Fruit fly (Drosophila melanogaster) whole organism, embryonic: ENCODE data around the gene heix.
A peak's percentile ranks its signal among the peaks of the same experiment; 100 is the strongest.

Source experiments
- Adf1 ChIP-seq: fragments of 200-800 bp; sonication (Bioruptor generic); IDR thresholded peaks from 2 replicates; pipeline ENCODE4 v1.3.6; 2022; ENCODE audit warnings: missing biosample characterization, missing genetic modification characterization
- Atf-2 ChIP-seq: fragments of 200-800 bp; sonication (Bioruptor generic); optimal IDR thresholded peaks from 2 replicates; lab custom pipeline; 2016; ENCODE audit warnings: missing biosample characterization, missing genetic modification characterization
- CG10543 ChIP-seq: fragments of 200-800 bp; sonication (Bioruptor generic); optimal IDR thresholded peaks from 3 replicates; lab custom pipeline; 2017; ENCODE audit warnings: missing biosample characterization, mild to moderate bottlenecking, missing genetic modification characterization, moderate library complexity
- CG12299 ChIP-seq: fragments of 200-800 bp; sonication (Bioruptor generic); optimal IDR thresholded peaks from 2 replicates; lab custom pipeline; 2018; ENCODE audit warnings: missing biosample characterization, mild to moderate bottlenecking, missing genetic modification characterization
- CG12769 ChIP-seq: fragments of 200-800 bp; sonication (Bioruptor generic); optimal IDR thresholded peaks from 2 replicates; lab custom pipeline; 2019; ENCODE audit warnings: missing biosample characterization, mild to moderate bottlenecking, missing genetic modification characterization, moderate library complexity
- CG14050 ChIP-seq: fragments of 200-800 bp; sonication (Bioruptor generic); IDR thresholded peaks from 3 replicates; pipeline ENCODE4 v1.3.6; 2022; ENCODE audit warnings: missing biosample characterization, missing genetic modification characterization
- CG15011 ChIP-seq: fragments of 200-800 bp; sonication (Bioruptor generic); optimal IDR thresholded peaks from 3 replicates; lab custom pipeline; 2018; ENCODE audit warnings: missing biosample characterization, mild to moderate bottlenecking, missing genetic modification characterization
- CG15601 ChIP-seq: fragments of 200-800 bp; sonication (Bioruptor generic); optimal IDR thresholded peaks from 3 replicates; lab custom pipeline; 2019; ENCODE audit warnings: missing biosample characterization, mild to moderate bottlenecking, missing genetic modification characterization, moderate library complexity
- CG1602 ChIP-seq: fragments of 200-800 bp; sonication (Bioruptor generic); optimal IDR thresholded peaks from 3 replicates; lab custom pipeline; 2016; ENCODE audit warnings: missing biosample characterization, missing genetic modification characterization
- CG17186 ChIP-seq: fragments of 200-800 bp; sonication (Bioruptor generic); optimal IDR thresholded peaks from 3 replicates; lab custom pipeline; 2017; ENCODE audit warnings: missing biosample characterization, missing genetic modification reagents, missing genetic modification characterization
- CG17612 ChIP-seq: fragments of 200-800 bp; sonication (Bioruptor generic); IDR thresholded peaks from 2 replicates; pipeline ENCODE4 v1.3.6; 2022; ENCODE audit warnings: missing biosample characterization, missing genetic modification characterization
- CG1832 ChIP-seq: fragments of 200-800 bp; sonication (Bioruptor generic); optimal IDR thresholded peaks from 2 replicates; lab custom pipeline; 2017; ENCODE audit warnings: missing biosample characterization, mild to moderate bottlenecking, missing genetic modification characterization, inconsistent platforms
- CG2889 ChIP-seq: fragments of 200-800 bp; sonication (Bioruptor generic); IDR thresholded peaks from 3 replicates; pipeline ENCODE4 v1.3.6; 2022; ENCODE audit warnings: missing biosample characterization, missing genetic modification characterization
- CG3065 ChIP-seq: fragments of 200-800 bp; sonication (Bioruptor generic); optimal IDR thresholded peaks from 2 replicates; lab custom pipeline; 2016; ENCODE audit warnings: missing biosample characterization, missing genetic modification characterization
- CG3163 ChIP-seq: fragments of 200-800 bp; sonication (Bioruptor generic); optimal IDR thresholded peaks from 3 replicates; lab custom pipeline; 2016; ENCODE audit warnings: missing biosample characterization, missing genetic modification characterization
- CG33213 ChIP-seq: fragments of 200-800 bp; sonication (Bioruptor generic); optimal IDR thresholded peaks from 3 replicates; lab custom pipeline; 2016; ENCODE audit warnings: missing biosample characterization, missing genetic modification characterization
- CG33557 ChIP-seq: fragments of 200-800 bp; sonication (Bioruptor generic); optimal IDR thresholded peaks from 2 replicates; lab custom pipeline; 2019; ENCODE audit warnings: missing biosample characterization, mild to moderate bottlenecking, missing genetic modification characterization, moderate library complexity
- CG3407 ChIP-seq: fragments of 200-800 bp; sonication (Bioruptor generic); optimal IDR thresholded peaks from 2 replicates; lab custom pipeline; 2018; ENCODE audit warnings: missing biosample characterization, mild to moderate bottlenecking, missing genetic modification characterization
- CG5180 ChIP-seq: fragments of 200-800 bp; sonication (Bioruptor generic); optimal IDR thresholded peaks from 3 replicates; lab custom pipeline; 2017; ENCODE audit warnings: missing biosample characterization, missing genetic modification characterization, mild to moderate bottlenecking, moderate library complexity, missing genetic modification reagents
- CG6683 ChIP-seq: fragments of 200-800 bp; sonication (Bioruptor generic); optimal IDR thresholded peaks from 2 replicates; lab custom pipeline; 2017; ENCODE audit warnings: missing biosample characterization, mild to moderate bottlenecking, missing genetic modification characterization, missing genetic modification reagents
- CG7839 ChIP-seq: fragments of 200-800 bp; sonication (Bioruptor generic); optimal IDR thresholded peaks from 3 replicates; lab custom pipeline; 2018; ENCODE audit warnings: missing biosample characterization, mild to moderate bottlenecking, missing genetic modification characterization, moderate library complexity
- CG9797 ChIP-seq: fragments of 200-800 bp; sonication (Bioruptor generic); optimal IDR thresholded peaks from 3 replicates; lab custom pipeline; 2018; ENCODE audit warnings: missing biosample characterization, mild to moderate bottlenecking, missing genetic modification characterization
- Deaf1 ChIP-seq: fragments of 200-800 bp; optimal IDR thresholded peaks from 3 replicates; lab custom pipeline; 2019; ENCODE audit warnings: missing biosample characterization, mild to moderate bottlenecking, missing genetic modification characterization, moderate library complexity
- E2f1 ChIP-seq: fragments of 200-800 bp; sonication (Bioruptor generic); IDR thresholded peaks from 2 replicates; pipeline ENCODE4 v1.3.6; 2022; ENCODE audit warnings: missing biosample characterization, missing genetic modification characterization
- H2.0 ChIP-seq: fragments of 200-800 bp; sonication (Bioruptor generic); IDR thresholded peaks from 2 replicates; pipeline ENCODE4 v1.3.6; 2022; ENCODE audit warnings: missing biosample characterization, missing genetic modification characterization
- Hr78 ChIP-seq, 2 experiments: fragments of 200-800 bp in 1 of 2; fragments of >200 bp in 1 of 2; sonication (Bioruptor generic) in 1 of 2; optimal IDR thresholded peaks; 2 replicates each; lab custom pipeline; 2017 to 2019; ENCODE audit warnings: missing biosample characterization in 2 of 2, missing genetic modification characterization in 2 of 2, mild to moderate bottlenecking in 1 of 2, moderate library complexity in 1 of 2
- Hsf ChIP-seq: fragments of 200-800 bp; sonication (Bioruptor generic); optimal IDR thresholded peaks from 3 replicates; lab custom pipeline; 2016; ENCODE audit warnings: missing biosample characterization, missing genetic modification characterization
- NK7.1 ChIP-seq: fragments of 200-800 bp; sonication (Bioruptor generic); optimal IDR thresholded peaks from 3 replicates; lab custom pipeline; 2016; ENCODE audit warnings: missing biosample characterization, missing genetic modification characterization
- Sry-β ChIP-seq: fragments of 200-800 bp; sonication (Bioruptor generic); optimal IDR thresholded peaks from 2 replicates; lab custom pipeline; 2018; ENCODE audit warnings: missing biosample characterization, mild to moderate bottlenecking, missing genetic modification characterization, moderate library complexity
- Xbp1 ChIP-seq: fragments of 200-800 bp; sonication (Bioruptor generic); optimal IDR thresholded peaks from 3 replicates; lab custom pipeline; 2016; ENCODE audit warnings: missing biosample characterization, mild to moderate bottlenecking, missing genetic modification characterization
- br ChIP-seq: fragments of >200 bp; optimal IDR thresholded peaks from 2 replicates; lab custom pipeline; 2017
- chn ChIP-seq: fragments of 200-800 bp; sonication (Bioruptor generic); optimal IDR thresholded peaks from 2 replicates; lab custom pipeline; 2016; ENCODE audit warnings: missing biosample characterization, missing genetic modification characterization
- croc ChIP-seq: fragments of 200-800 bp; sonication (Bioruptor generic); conservative IDR thresholded peaks from 3 replicates; pipeline ENCODE4 v1.3.6; 2022; ENCODE audit warnings: missing biosample characterization, missing genetic modification characterization
- cwo ChIP-seq: fragments of 200-800 bp; sonication (Bioruptor generic); optimal IDR thresholded peaks from 3 replicates; lab custom pipeline; 2017; ENCODE audit warnings: missing biosample characterization, missing genetic modification characterization, mild to moderate bottlenecking, moderate library complexity, missing genetic modification reagents
- dan ChIP-seq: fragments of 200-800 bp; sonication (Bioruptor generic); IDR thresholded peaks from 2 replicates; pipeline ENCODE4 v1.3.6; 2022; ENCODE audit warnings: missing biosample characterization, missing genetic modification characterization
- eyg ChIP-seq: fragments of 200-800 bp; sonication (Bioruptor generic); optimal IDR thresholded peaks from 3 replicates; lab custom pipeline; 2016; ENCODE audit warnings: missing biosample characterization, missing genetic modification characterization
- gce ChIP-seq: fragments of 200-800 bp; sonication (Bioruptor generic); IDR thresholded peaks from 3 replicates; pipeline ENCODE4 v1.3.6; 2022; ENCODE audit warnings: missing biosample characterization, missing genetic modification characterization
- gfzf ChIP-seq: fragments of 200-800 bp; sonication (Bioruptor generic); optimal IDR thresholded peaks from 2 replicates; lab custom pipeline; 2016; ENCODE audit warnings: missing biosample characterization, mild to moderate bottlenecking, missing genetic modification characterization, moderate library complexity
- gt ChIP-seq: fragments of 200-800 bp; sonication (Bioruptor generic); IDR thresholded peaks from 2 replicates; pipeline ENCODE4 v1.3.6; 2022; ENCODE audit warnings: missing biosample characterization, missing genetic modification characterization
- lab ChIP-seq: fragments of 200-800 bp; sonication (Bioruptor generic); optimal IDR thresholded peaks from 3 replicates; lab custom pipeline; 2017; ENCODE audit warnings: missing biosample characterization, missing genetic modification characterization, mild to moderate bottlenecking, moderate library complexity, missing genetic modification reagents
- lola ChIP-seq, 3 experiments: fragments of >200 bp in 2 of 3; fragments of 200-800 bp in 1 of 3; sonication (Bioruptor generic) in 1 of 3; optimal IDR thresholded peaks; 2 replicates each; lab custom pipeline; 2017 to 2019; ENCODE audit warnings: missing biosample characterization in 3 of 3, missing genetic modification characterization in 3 of 3, mild to moderate bottlenecking in 1 of 3, moderate library complexity in 1 of 3
- nom ChIP-seq: fragments of 200-800 bp; sonication (Bioruptor generic); optimal IDR thresholded peaks from 2 replicates; lab custom pipeline; 2017; ENCODE audit warnings: missing biosample characterization, missing genetic modification characterization, mild to moderate bottlenecking, moderate library complexity, missing genetic modification reagents
- odd ChIP-seq: fragments of 200-800 bp; sonication (Bioruptor generic); optimal IDR thresholded peaks from 2 replicates; lab custom pipeline; 2017; ENCODE audit warnings: missing biosample characterization, mild to moderate bottlenecking, missing genetic modification characterization
- peb ChIP-seq: fragments of 200-800 bp; sonication (Bioruptor generic); IDR thresholded peaks from 2 replicates; pipeline ENCODE4 v1.3.6; 2022; ENCODE audit warnings: missing biosample characterization, missing genetic modification characterization
- phol ChIP-seq: fragments of 200-800 bp; sonication (Bioruptor generic); optimal IDR thresholded peaks from 3 replicates; lab custom pipeline; 2018; ENCODE audit warnings: missing biosample characterization, mild to moderate bottlenecking, missing genetic modification characterization, moderate library complexity
- tgo ChIP-seq: fragments of 200-800 bp; sonication (Bioruptor generic); IDR thresholded peaks from 3 replicates; pipeline ENCODE4 v1.3.6; 2022; ENCODE audit warnings: missing biosample characterization, missing genetic modification characterization
- tna ChIP-seq: fragments of 200-800 bp; sonication (Bioruptor generic); IDR thresholded peaks from 2 replicates; pipeline ENCODE4 v1.3.6; 2022; ENCODE audit warnings: missing biosample characterization, missing genetic modification characterization; ENCODE audit not compliant: partially characterized antibody
- zfh2 ChIP-seq: fragments of 200-800 bp; sonication (Bioruptor generic); optimal IDR thresholded peaks from 2 replicates; lab custom pipeline; 2016; ENCODE audit warnings: missing biosample characterization, missing genetic modification characterization

The heix gene

DNA sequence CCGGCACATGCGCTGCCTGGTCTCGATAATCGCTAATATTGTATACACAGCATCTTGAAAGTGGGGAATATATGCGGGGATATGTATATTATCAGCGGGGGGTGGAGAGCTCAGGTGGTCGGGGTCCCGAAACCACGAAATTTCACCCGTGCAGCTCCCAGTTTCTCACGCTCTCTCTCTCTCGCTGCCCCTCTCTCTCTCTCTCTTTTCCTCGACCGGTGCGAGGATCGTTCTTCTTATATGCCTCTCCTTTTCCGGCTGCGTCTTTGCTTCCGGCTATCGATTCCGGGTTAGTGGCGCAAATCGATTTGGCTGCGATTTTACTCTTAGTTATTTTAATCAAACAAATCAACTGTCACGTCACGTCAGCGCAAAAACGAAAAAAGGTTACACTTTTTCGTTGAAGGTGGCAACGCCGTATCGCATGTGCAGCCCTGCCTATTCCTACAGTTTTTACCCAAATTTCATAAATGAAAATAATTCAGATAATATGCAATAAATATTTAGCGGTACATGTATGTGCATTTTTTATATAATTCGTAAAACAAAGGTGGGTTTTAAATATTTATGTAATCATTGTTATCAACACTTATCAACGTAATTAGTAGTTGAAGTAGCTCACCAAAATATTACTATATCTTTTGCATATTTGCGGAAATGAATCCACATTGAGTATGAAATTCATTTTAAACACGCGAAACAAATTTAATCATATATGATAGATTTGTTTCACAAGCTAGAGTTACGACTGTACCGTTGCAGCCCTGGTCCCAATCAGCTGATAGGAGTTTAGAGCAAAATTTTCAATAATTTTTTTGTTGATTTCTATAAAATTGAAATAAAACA is at the start of gene heix, which contains the start of gene CG17328 (continued):
- TF ChIP-seq tna (GFP tag; lab: Robert Waterston, UW) (no peak), CG12299 (tag; lab: Kevin White, UChicago) (peak; percentile 54), CG33557 (GFP tag; lab: Kevin White, UChicago) (peak; percentile 36), CG6683 (GFP tag; lab: Kevin White, UChicago) (no peak), CG9797 (peak; percentile 75), CG15011 (GFP tag; lab: Kevin White, UChicago) (no peak), cwo (GFP tag; lab: Kevin White, UChicago) (no peak), H2.0 (GFP tag; lab: Robert Waterston, UW) (peak; percentile 68), gce (GFP tag; lab: Robert Waterston, UW) (no peak), zfh2 (GFP tag; lab: Kevin White, UChicago) (peak; percentile 69), lola (GFP tag; optimal IDR thresholded peaks at IDR 0.05; lab: Kevin White, UChicago) (peak in 1 of 3 experiments; percentile 70), CG3407 (peak; percentile 37), tgo (GFP tag; lab: Robert Waterston, UW) (peak; percentile 77), CG17612 (GFP tag; lab: Robert Waterston, UW) (0 out of 2 replicates have a peak, but pooled peaks have one; percentile 11), CG14050 (peak; percentile 54), Deaf1 (tag; lab: Kevin White, UChicago) (no peak), CG1832 (GFP tag; lab: Kevin White, UChicago) (peak; percentile 57), CG5180 (GFP tag; lab: Kevin White, UChicago) (no peak), NK7.1 (GFP tag; lab: Kevin White, UChicago) (peak; percentile 30), gt (GFP tag; lab: Robert Waterston, UW) (no peak), Xbp1 (GFP tag; lab: Kevin White, UChicago) (peak; percentile 81), CG12769 (tag; lab: Kevin White, UChicago) (peak; percentile 96), odd (GFP tag; lab: Kevin White, UChicago) (peak; percentile 19), gfzf (GFP tag; lab: Kevin White, UChicago) (peak; percentile 72), CG7839 (tag; lab: Kevin White, UChicago) (peak; percentile 78), CG3163 (no peak), Atf-2 (GFP tag; lab: Kevin White, UChicago) (peak; percentile 77), E2f1 (GFP tag; lab: Robert Waterston, UW) (peak; percentile 70), eyg (GFP tag; lab: Kevin White, UChicago) (peak; percentile 64), CG3065 (peak; percentile 7), CG1602 (GFP tag; lab: Kevin White, UChicago) (peak; percentile 64), Sry-β (no peak), nom (GFP tag; lab: Kevin White, UChicago) (peak; percentile 25), CG33213 (GFP tag; lab: Kevin White, UChicago) (peak; percentile 38), CG2889 (no peak), CG15601 (tag; lab: Kevin White, UChicago) (peak; percentile 57), croc (GFP tag; lab: Robert Waterston, UW) (peak; percentile 29; the same call in 1 of the 3 replicates), br (lab: Kevin White, UChicago) (no peak), dan (GFP tag; lab: Robert Waterston, UW) (no peak), Adf1 (GFP tag; lab: Robert Waterston, UW) (no peak), phol (tag; lab: Kevin White, UChicago) (peak; percentile 79), chn (GFP tag; lab: Kevin White, UChicago) (peak; percentile 60), peb (0 out of 2 replicates have a peak, but pooled peaks have one; percentile 24), CG10543 (GFP tag; lab: Kevin White, UChicago) (peak; percentile 61), Hr78 (GFP tag; optimal IDR thresholded peaks at IDR 0.05; lab: Kevin White, UChicago) (no peak), CG17186 (peak; percentile 61), Hsf (GFP tag; lab: Kevin White, UChicago) (peak; percentile 76), lab (GFP tag; lab: Kevin White, UChicago) (no peak)
